Fruit fly (Drosophila melanogaster) whole organism, embryonic: ENCODE data around the gene Irk1.
A peak's percentile ranks its signal among the peaks of the same experiment; 100 is the strongest.

Experiments used
- Atf6 ChIP-seq: fragments of 200-800 bp; sonication (Bioruptor generic); IDR thresholded peaks from 2 replicates; pipeline ENCODE4 v1.3.6; 2022; ENCODE audit warnings: missing biosample characterization, missing genetic modification characterization
- CG11398 ChIP-seq: fragments of 200-800 bp; sonication (Bioruptor generic); optimal IDR thresholded peaks from 2 replicates; lab custom pipeline; 2016; ENCODE audit warnings: missing biosample characterization, missing genetic modification characterization
- CG11560 ChIP-seq: fragments of 200-800 bp; sonication (Bioruptor generic); IDR thresholded peaks from 3 replicates; pipeline ENCODE4 v1.3.6; 2022; ENCODE audit warnings: missing biosample characterization, missing genetic modification characterization
- CG12155 ChIP-seq: fragments of 200-800 bp; sonication (Bioruptor generic); optimal IDR thresholded peaks from 3 replicates; lab custom pipeline; 2016; ENCODE audit warnings: missing biosample characterization, missing genetic modification characterization
- CG12744 ChIP-seq: fragments of 200-800 bp; sonication (Bioruptor generic); optimal IDR thresholded peaks from 2 replicates; lab custom pipeline; 2016; ENCODE audit warnings: missing biosample characterization, missing genetic modification characterization
- CG13624 ChIP-seq: fragments of 200-800 bp; sonication (Bioruptor generic); optimal IDR thresholded peaks from 2 replicates; lab custom pipeline; 2016; ENCODE audit warnings: missing biosample characterization, missing genetic modification characterization
- CG14710 ChIP-seq: fragments of 200-800 bp; sonication (Bioruptor generic); optimal IDR thresholded peaks from 3 replicates; lab custom pipeline; 2019; ENCODE audit warnings: missing biosample characterization, mild to moderate bottlenecking, missing genetic modification characterization, moderate library complexity
- CG14965 ChIP-seq: fragments of 200-800 bp; sonication (Bioruptor generic); optimal IDR thresholded peaks from 2 replicates; lab custom pipeline; 2016; ENCODE audit warnings: missing biosample characterization, missing genetic modification characterization, borderline replicate concordance
- CG15011 ChIP-seq: fragments of 200-800 bp; sonication (Bioruptor generic); optimal IDR thresholded peaks from 3 replicates; lab custom pipeline; 2018; ENCODE audit warnings: missing biosample characterization, mild to moderate bottlenecking, missing genetic modification characterization
- CG17568 ChIP-seq: fragments of 200-800 bp; sonication (Bioruptor generic); optimal IDR thresholded peaks from 2 replicates; lab custom pipeline; 2018; ENCODE audit warnings: missing biosample characterization, mild to moderate bottlenecking, missing genetic modification characterization, moderate library complexity
- CG17612 ChIP-seq: fragments of 200-800 bp; sonication (Bioruptor generic); IDR thresholded peaks from 2 replicates; pipeline ENCODE4 v1.3.6; 2022; ENCODE audit warnings: missing biosample characterization, missing genetic modification characterization
- CG18599 ChIP-seq: fragments of 200-800 bp; sonication (Bioruptor generic); optimal IDR thresholded peaks from 3 replicates; lab custom pipeline; 2017; ENCODE audit warnings: missing biosample characterization, missing genetic modification characterization, mild to moderate bottlenecking, moderate library complexity, missing genetic modification reagents
- CG3065 ChIP-seq: fragments of 200-800 bp; sonication (Bioruptor generic); optimal IDR thresholded peaks from 2 replicates; lab custom pipeline; 2016; ENCODE audit warnings: missing biosample characterization, missing genetic modification characterization
- CG32772 ChIP-seq: fragments of 200-800 bp; sonication (Bioruptor generic); IDR thresholded peaks from 2 replicates; pipeline ENCODE4 v1.3.6; 2022; ENCODE audit warnings: missing biosample characterization, missing genetic modification characterization
- CG4730 ChIP-seq: fragments of 200-800 bp; sonication (Bioruptor generic); IDR thresholded peaks from 2 replicates; pipeline ENCODE4 v1.3.6; 2022; ENCODE audit warnings: missing biosample characterization, missing genetic modification characterization
- CG6689 ChIP-seq: fragments of 200-800 bp; sonication (Bioruptor generic); IDR thresholded peaks from 2 replicates; pipeline ENCODE4 v1.3.6; 2022; ENCODE audit warnings: missing biosample characterization, missing genetic modification characterization
- CG8765 ChIP-seq: fragments of 200-800 bp; sonication (Bioruptor generic); IDR thresholded peaks from 2 replicates; pipeline ENCODE4 v1.3.6; 2022; ENCODE audit warnings: missing biosample characterization, missing genetic modification characterization
- CG9727 ChIP-seq: fragments of 200-800 bp; sonication (Bioruptor generic); optimal IDR thresholded peaks from 3 replicates; lab custom pipeline; 2017; ENCODE audit warnings: missing biosample characterization, mild to moderate bottlenecking, missing genetic modification characterization
- Chrac-16 ChIP-seq: fragments of 200-800 bp; sonication (Bioruptor generic); optimal IDR thresholded peaks from 3 replicates; lab custom pipeline; 2016; ENCODE audit warnings: missing biosample characterization, missing genetic modification characterization
- HmgZ ChIP-seq: fragments of 200-800 bp; sonication (Bioruptor generic); optimal IDR thresholded peaks from 2 replicates; lab custom pipeline; 2018; ENCODE audit warnings: missing biosample characterization, mild to moderate bottlenecking, missing genetic modification characterization
- Hmr ChIP-seq: fragments of 200-800 bp; sonication (Bioruptor generic); optimal IDR thresholded peaks from 3 replicates; lab custom pipeline; 2017; ENCODE audit warnings: mild to moderate bottlenecking, missing biosample characterization, missing genetic modification reagents, missing genetic modification characterization
- Hmx ChIP-seq: fragments of 200-800 bp; sonication (Bioruptor generic); optimal IDR thresholded peaks from 2 replicates; lab custom pipeline; 2016; ENCODE audit warnings: missing biosample characterization, missing genetic modification characterization
- Jarid2 ChIP-seq: fragments of 200-800 bp; sonication (Bioruptor generic); optimal IDR thresholded peaks from 3 replicates; lab custom pipeline; 2017; ENCODE audit warnings: mild to moderate bottlenecking, missing biosample characterization, missing genetic modification reagents, missing genetic modification characterization
- Kr ChIP-seq: fragments of 200-800 bp; sonication (Bioruptor generic); optimal IDR thresholded peaks from 2 replicates; lab custom pipeline; 2017; ENCODE audit warnings: missing biosample characterization, mild to moderate bottlenecking, missing genetic modification characterization
- Nf-YC ChIP-seq: fragments of 200-800 bp; optimal IDR thresholded peaks from 3 replicates; lab custom pipeline; 2019; ENCODE audit warnings: missing biosample characterization, mild to moderate bottlenecking, missing genetic modification characterization, moderate library complexity
- NfI ChIP-seq: fragments of 200-800 bp; sonication (Bioruptor generic); optimal IDR thresholded peaks from 3 replicates; lab custom pipeline; 2018; ENCODE audit warnings: missing biosample characterization, mild to moderate bottlenecking, missing genetic modification characterization, moderate library complexity
- Oaz ChIP-seq: fragments of 200-800 bp; sonication (Bioruptor generic); IDR thresholded peaks from 2 replicates; pipeline ENCODE4 v1.3.6; 2022; ENCODE audit warnings: missing biosample characterization, missing genetic modification characterization
- Pdp1 ChIP-seq, 2 experiments: fragments of 200-800 bp; sonication (Bioruptor generic); optimal IDR thresholded peaks; 3 replicates each; lab custom pipeline; 2016; ENCODE audit warnings: missing biosample characterization in 2 of 2, missing genetic modification characterization in 2 of 2, mild to moderate bottlenecking in 1 of 2, moderate library complexity in 1 of 2
- Tbp ChIP-seq: fragments of >200 bp; optimal IDR thresholded peaks from 2 replicates; lab custom pipeline; 2018; ENCODE audit warnings: missing biosample characterization, missing genetic modification characterization
- Usf ChIP-seq: fragments of 200-800 bp; sonication (Bioruptor generic); optimal IDR thresholded peaks from 2 replicates; lab custom pipeline; 2017; ENCODE audit warnings: missing genotype, missing biosample characterization, missing genetic modification characterization
- Vsx1 ChIP-seq: fragments of 200-800 bp; sonication (Bioruptor generic); optimal IDR thresholded peaks from 2 replicates; lab custom pipeline; 2017; ENCODE audit warnings: missing biosample characterization, mild to moderate bottlenecking, missing genetic modification characterization, missing genetic modification reagents
- ap ChIP-seq: fragments of 200-800 bp; sonication (Bioruptor generic); IDR thresholded peaks from 2 replicates; pipeline ENCODE4 v1.3.6; 2022; ENCODE audit warnings: missing biosample characterization, missing genetic modification characterization
- ci ChIP-seq: fragments of 200-800 bp; sonication (Bioruptor generic); IDR thresholded peaks from 3 replicates; pipeline ENCODE4 v1.3.6; 2022; ENCODE audit warnings: missing biosample characterization, missing genetic modification characterization
- en ChIP-seq: fragments of 200-800 bp; sonication (Bioruptor generic); optimal IDR thresholded peaks from 2 replicates; lab custom pipeline; 2016; ENCODE audit warnings: missing biosample characterization, missing genetic modification characterization
- fd96Cb ChIP-seq: fragments of 200-800 bp; sonication (Bioruptor generic); optimal IDR thresholded peaks from 2 replicates; lab custom pipeline; 2018; ENCODE audit warnings: missing biosample characterization, mild to moderate bottlenecking, missing genetic modification characterization, moderate library complexity
- gfzf ChIP-seq: fragments of 200-800 bp; sonication (Bioruptor generic); optimal IDR thresholded peaks from 2 replicates; lab custom pipeline; 2016; ENCODE audit warnings: missing biosample characterization, mild to moderate bottlenecking, missing genetic modification characterization, moderate library complexity
- grn ChIP-seq: fragments of 200-800 bp; sonication (Bioruptor generic); optimal IDR thresholded peaks from 3 replicates; lab custom pipeline; 2017; ENCODE audit warnings: missing biosample characterization, missing genetic modification characterization
- hth ChIP-seq: fragments of >200 bp; optimal IDR thresholded peaks from 2 replicates; lab custom pipeline; 2017; ENCODE audit warnings: inconsistent platforms
- jing ChIP-seq: fragments of 200-800 bp; sonication (Bioruptor generic); optimal IDR thresholded peaks from 2 replicates; lab custom pipeline; 2018; ENCODE audit warnings: missing biosample characterization, mild to moderate bottlenecking, missing genetic modification characterization
- knrl ChIP-seq: fragments of 200-800 bp; sonication (Bioruptor generic); IDR thresholded peaks from 3 replicates; pipeline ENCODE4 v1.3.6; 2022; ENCODE audit warnings: missing biosample characterization, missing genetic modification characterization; ENCODE audit not compliant: partially characterized antibody
- lola ChIP-seq, 3 experiments: fragments of >200 bp in 2 of 3; fragments of 200-800 bp in 1 of 3; sonication (Bioruptor generic) in 1 of 3; optimal IDR thresholded peaks; 2 replicates each; lab custom pipeline; 2017 to 2019; ENCODE audit warnings: missing biosample characterization in 3 of 3, missing genetic modification characterization in 3 of 3, mild to moderate bottlenecking in 1 of 3, moderate library complexity in 1 of 3
- odd ChIP-seq: fragments of 200-800 bp; sonication (Bioruptor generic); optimal IDR thresholded peaks from 2 replicates; lab custom pipeline; 2017; ENCODE audit warnings: missing biosample characterization, mild to moderate bottlenecking, missing genetic modification characterization
- pho ChIP-seq: fragments of 200-800 bp; sonication (Bioruptor generic); optimal IDR thresholded peaks from 2 replicates; lab custom pipeline; 2016; ENCODE audit warnings: missing biosample characterization, missing genetic modification characterization
- pita ChIP-seq: fragments of 200-800 bp; sonication (Bioruptor generic); optimal IDR thresholded peaks from 2 replicates; lab custom pipeline; 2017; ENCODE audit warnings: missing biosample characterization, mild to moderate bottlenecking, missing genetic modification characterization
- row ChIP-seq: fragments of 200-800 bp; sonication (Bioruptor generic); IDR thresholded peaks from 3 replicates; pipeline ENCODE4 v1.3.6; 2022; ENCODE audit warnings: missing biosample characterization, missing genetic modification characterization
- sens-2 ChIP-seq: fragments of 200-800 bp; sonication (Bioruptor generic); IDR thresholded peaks from 2 replicates; pipeline ENCODE4 v1.3.6; 2022; ENCODE audit warnings: missing biosample characterization, missing genetic modification characterization
- so ChIP-seq: fragments of 200-800 bp; sonication (Bioruptor generic); IDR thresholded peaks from 3 replicates; pipeline ENCODE4 v1.3.6; 2022; ENCODE audit warnings: missing biosample characterization, missing genetic modification characterization
- tgo ChIP-seq: fragments of 200-800 bp; sonication (Bioruptor generic); IDR thresholded peaks from 3 replicates; pipeline ENCODE4 v1.3.6; 2022; ENCODE audit warnings: missing biosample characterization, missing genetic modification characterization
- tup ChIP-seq: fragments of 200-800 bp; sonication (Bioruptor generic); optimal IDR thresholded peaks from 2 replicates; lab custom pipeline; 2016; ENCODE audit warnings: missing biosample characterization, mild to moderate bottlenecking, missing genetic modification characterization, moderate library complexity
- unc-4 ChIP-seq: fragments of 200-800 bp; sonication (Bioruptor generic); IDR thresholded peaks from 2 replicates; pipeline ENCODE4 v1.3.6; 2022; ENCODE audit warnings: missing biosample characterization, missing genetic modification characterization; ENCODE audit not compliant: partially characterized antibody

Gene Irk1

dm6 chr3R:23173393-23173981, 5.4 kb downstream of the Irk1 start, which contains the start of gene CG46310 (continued):
- TF ChIP-seq Hmr (GFP tag; lab: Kevin White, UChicago): peak; percentile 89
- TF ChIP-seq lola (GFP tag; optimal IDR thresholded peaks at IDR 0.05; lab: Kevin White, UChicago): no peak
- no peak for TF ChIP-seq CG14965
- TF ChIP-seq CG3065: no peak
- TF ChIP-seq CG11398 (GFP tag; lab: Kevin White, UChicago): no peak
- no peak for TF ChIP-seq Jarid2 (GFP tag; lab: Kevin White, UChicago)
- no peak for TF ChIP-seq en (GFP tag; lab: Kevin White, UChicago)
- TF ChIP-seq CG6689 (GFP tag; lab: Robert Waterston, UW): peak; percentile 65
- peak; percentile 69 for TF ChIP-seq CG17612 (GFP tag; lab: Robert Waterston, UW)
- peak; percentile 86 for TF ChIP-seq CG18599 (GFP tag; lab: Kevin White, UChicago)
- peak; percentile 79 for TF ChIP-seq Vsx1 (GFP tag; lab: Kevin White, UChicago)
- no peak for TF ChIP-seq CG12744 (GFP tag; lab: Kevin White, UChicago)
- TF ChIP-seq hth (lab: Kevin White, UChicago): no peak
- peak; percentile 4; the same call in 1 of the 2 replicates for TF ChIP-seq Oaz (GFP tag; lab: Robert Waterston, UW)
- TF ChIP-seq gfzf (GFP tag; lab: Kevin White, UChicago): no peak
- no peak for TF ChIP-seq CG8765 (GFP tag; lab: Robert Waterston, UW)
- peak; percentile 56; the same call in 1 of the 3 replicates for TF ChIP-seq so (GFP tag; lab: Robert Waterston, UW)
- 0 out of 2 replicates have a peak, but pooled peaks have one; percentile 12 for TF ChIP-seq unc-4 (GFP tag; lab: Robert Waterston, UW)
- peak; percentile 39 for TF ChIP-seq NfI
- peak; percentile 40; the same call in 1 of the 2 replicates for TF ChIP-seq ap (GFP tag; lab: Robert Waterston, UW)
- TF ChIP-seq CG13624 (GFP tag; lab: Kevin White, UChicago): no peak
- TF ChIP-seq jing (GFP tag; lab: Kevin White, UChicago): no peak
- TF ChIP-seq odd (GFP tag; lab: Kevin White, UChicago): peak; percentile 21
- TF ChIP-seq HmgZ (tag; lab: Kevin White, UChicago): peak; percentile 39
- TF ChIP-seq Hmx (GFP tag; lab: Kevin White, UChicago): no peak
- TF ChIP-seq pita: no peak
- TF ChIP-seq Atf6 (GFP tag; lab: Robert Waterston, UW): peak; percentile 81
- TF ChIP-seq Nf-YC (tag; lab: Kevin White, UChicago): peak; percentile 62
- TF ChIP-seq CG4730 (GFP tag; lab: Robert Waterston, UW): peak; percentile 63
- no peak for TF ChIP-seq Kr (GFP tag; lab: Kevin White, UChicago)
- TF ChIP-seq CG11560 (tag; lab: Robert Waterston, UW): peak; percentile 67
- TF ChIP-seq Tbp (GFP tag; lab: Kevin White, UChicago): no peak
- peak; percentile 90 for TF ChIP-seq tgo (GFP tag; lab: Robert Waterston, UW)
- peak; percentile 56 for TF ChIP-seq ci (GFP tag; lab: Robert Waterston, UW)
- peak; percentile 88 for TF ChIP-seq CG32772 (GFP tag; lab: Robert Waterston, UW)
- TF ChIP-seq CG17568 (GFP tag; lab: Kevin White, UChicago): peak; percentile 46
- peak; percentile 45 for TF ChIP-seq CG12155 (GFP tag; lab: Kevin White, UChicago)
- peak in 1 of 2 experiments; percentile 37 for TF ChIP-seq Pdp1 (GFP tag; optimal IDR thresholded peaks at IDR 0.05; lab: Kevin White, UChicago)
- TF ChIP-seq tup (GFP tag; lab: Kevin White, UChicago): no peak
- TF ChIP-seq knrl (GFP tag; lab: Robert Waterston, UW): no peak
- no peak for TF ChIP-seq sens-2 (GFP tag; lab: Robert Waterston, UW)
- TF ChIP-seq fd96Cb (tag; lab: Kevin White, UChicago): peak; percentile 45
- peak; percentile 31 for TF ChIP-seq Chrac-16 (GFP tag; lab: Kevin White, UChicago)
- TF ChIP-seq CG14710 (tag; lab: Kevin White, UChicago): no peak
- peak; percentile 48 for TF ChIP-seq CG15011 (GFP tag; lab: Kevin White, UChicago)
- no peak for TF ChIP-seq grn (GFP tag; lab: Kevin White, UChicago)
- TF ChIP-seq pho: no peak
- peak; percentile 76 for TF ChIP-seq row (GFP tag; lab: Robert Waterston, UW)
- peak; percentile 73 for TF ChIP-seq CG9727 (GFP tag; lab: Kevin White, UChicago)
- peak; percentile 34 for TF ChIP-seq Usf
